Worm (Caenorhabditis elegans) whole organism, L4 larva: ENCODE measurements around the gene dpf-7.

ENCODE experiments used
- F26F4.8 ChIP-seq: fragments of 200-800 bp; sonication (Bioruptor generic); conservative IDR thresholded peaks from 2 replicates; pipeline ENCODE4 v1.3.6; 2022; ENCODE audit warnings: missing genetic modification characterization, missing compliant biosample characterization
- F49E8.2 ChIP-seq: sonication (generic microtip); optimal IDR thresholded peaks from 2 replicates; lab custom pipeline; 2016; ENCODE audit warnings: missing compliant biosample characterization, mild to moderate bottlenecking, missing genetic modification characterization, borderline replicate concordance
- R02D3.7 ChIP-seq: fragments of 150-350 bp; sonication (generic microtip); optimal IDR thresholded peaks from 3 replicates; lab custom pipeline; 2014; ENCODE audit warnings: missing biosample characterization, missing genetic modification characterization
- T20F7.1 ChIP-seq: fragments of 200-800 bp; sonication (Bioruptor generic); optimal IDR thresholded peaks from 2 replicates; lab custom pipeline; 2018; ENCODE audit warnings: mild to moderate bottlenecking, missing genetic modification characterization, missing compliant biosample characterization
- Y48G9A.11 ChIP-seq: fragments of 200-800 bp; sonication (Bioruptor generic); IDR thresholded peaks from 2 replicates; pipeline ENCODE4 v1.3.6; 2022; ENCODE audit warnings: missing genetic modification reagents, missing genetic modification characterization, missing compliant biosample characterization
- Y75B8A.6 ChIP-seq: fragments of 200-800 bp; sonication (Bioruptor generic); IDR thresholded peaks from 2 replicates; pipeline ENCODE4 v1.3.6; 2022; ENCODE audit warnings: missing genetic modification reagents, missing genetic modification characterization, missing compliant biosample characterization
- ZK337.2 ChIP-seq: fragments of 200-800 bp; sonication (Bioruptor generic); IDR thresholded peaks from 2 replicates; pipeline ENCODE4 v1.3.6; 2022; ENCODE audit warnings: missing genetic modification reagents, missing genetic modification characterization, missing compliant biosample characterization
- ZK546.5 ChIP-seq, 2 experiments: sonication (generic microtip); optimal IDR thresholded peaks; 2 replicates each; lab custom pipeline; 2017; ENCODE audit warnings: missing biosample characterization in 2 of 2, missing genetic modification characterization in 2 of 2
- aly-2 ChIP-seq: sonication (generic microtip); optimal IDR thresholded peaks from 2 replicates; lab custom pipeline; 2018; ENCODE audit warnings: missing biosample characterization, missing genetic modification characterization
- attf-4 ChIP-seq: sonication (generic microtip); optimal IDR thresholded peaks from 3 replicates; lab custom pipeline; 2017; ENCODE audit warnings: missing biosample characterization, missing genetic modification characterization
- ceh-32 ChIP-seq: sonication (generic microtip); optimal IDR thresholded peaks from 2 replicates; lab custom pipeline; 2016; ENCODE audit warnings: mild to moderate bottlenecking, missing genetic modification characterization, missing compliant biosample characterization; ENCODE audit not compliant: poor library complexity
- ceh-82 ChIP-seq: sonication (generic microtip); optimal IDR thresholded peaks from 2 replicates; lab custom pipeline; 2017; ENCODE audit warnings: missing biosample characterization, missing genetic modification characterization
- ces-1 ChIP-seq: fragments of 150-350 bp; sonication (generic microtip); optimal IDR thresholded peaks from 4 replicates; lab custom pipeline; 2014; ENCODE audit warnings: missing biosample characterization, missing genetic modification reagents, missing genetic modification characterization
- cey-2 ChIP-seq: sonication (generic microtip); optimal IDR thresholded peaks from 3 replicates; lab custom pipeline; 2017; ENCODE audit warnings: missing genetic modification characterization, mild to moderate bottlenecking, missing compliant biosample characterization, antibody characterized with exemption, borderline replicate concordance; ENCODE audit not compliant: insufficient read depth
- ctbp-1 ChIP-seq: fragments of 200-800 bp; sonication (Bioruptor generic); IDR thresholded peaks from 2 replicates; pipeline ENCODE4 v1.3.6; 2022; ENCODE audit warnings: missing genetic modification reagents, missing genetic modification characterization, missing compliant biosample characterization
- daf-12 ChIP-seq: fragments of 150-350 bp; optimal IDR thresholded peaks from 2 replicates; lab custom pipeline; 2014; ENCODE audit warnings: missing biosample characterization, missing genetic modification reagents, missing genetic modification characterization
- daf-16 ChIP-seq, 3 experiments: sonication (generic microtip); optimal IDR thresholded peaks; 2 replicates each; lab custom pipeline; 2016 to 2017; ENCODE audit warnings: missing genetic modification characterization in 3 of 3, missing genetic modification reagents in 3 of 3, mild to moderate bottlenecking in 2 of 3, missing compliant biosample characterization in 2 of 3, missing biosample characterization in 1 of 3, moderate library complexity in 1 of 3
- daf-8 ChIP-seq: fragments of 200-800 bp; sonication (Bioruptor generic); IDR thresholded peaks from 2 replicates; pipeline ENCODE4 v1.3.6; 2022; ENCODE audit warnings: missing genetic modification characterization, missing compliant biosample characterization
- dmd-9 ChIP-seq: fragments of 200-800 bp; sonication (Bioruptor generic); IDR thresholded peaks from 2 replicates; pipeline ENCODE4 v1.3.6; 2022; ENCODE audit warnings: missing genetic modification reagents, missing genetic modification characterization, missing compliant biosample characterization
- duxl-1 ChIP-seq: sonication (generic microtip); optimal IDR thresholded peaks from 2 replicates; lab custom pipeline; 2016; ENCODE audit warnings: mild to moderate bottlenecking, missing genetic modification characterization, moderate library complexity, missing compliant biosample characterization; ENCODE audit not compliant: poor library complexity
- dve-1 ChIP-seq: sonication (generic microtip); optimal IDR thresholded peaks from 2 replicates; lab custom pipeline; 2017; ENCODE audit warnings: antibody characterized with exemption, mild to moderate bottlenecking, missing genetic modification characterization, missing compliant biosample characterization; ENCODE audit not compliant: insufficient read depth
- fkh-10 ChIP-seq: fragments of 150-350 bp; optimal IDR thresholded peaks from 2 replicates; lab custom pipeline; 2014; ENCODE audit warnings: missing biosample characterization, missing genetic modification reagents, missing genetic modification characterization
- hlh-30 ChIP-seq: sonication (generic microtip); optimal IDR thresholded peaks from 2 replicates; lab custom pipeline; 2017; ENCODE audit warnings: antibody characterized with exemption, mild to moderate bottlenecking, missing genetic modification characterization, missing compliant biosample characterization; ENCODE audit not compliant: insufficient read depth
- hmg-1.1 ChIP-seq: fragments of 200-800 bp; sonication (Bioruptor generic); IDR thresholded peaks from 2 replicates; pipeline ENCODE4 v1.3.6; 2022; ENCODE audit warnings: missing genetic modification reagents, missing genetic modification characterization, missing compliant biosample characterization
- lin-39 ChIP-seq: fragments of 150-350 bp; optimal IDR thresholded peaks from 2 replicates; lab custom pipeline; 2014; ENCODE audit warnings: missing biosample characterization, missing genetic modification reagents, missing genetic modification characterization
- lsy-2 ChIP-seq, 2 experiments: fragments of 150-350 bp in 1 of 2; sonication (generic microtip) in 1 of 2; optimal IDR thresholded peaks; 2 replicates each; lab custom pipeline; 2014 to 2017; ENCODE audit warnings: missing biosample characterization in 2 of 2, missing genetic modification characterization in 2 of 2
- madf-5 ChIP-seq, 2 experiments: fragments of 200-800 bp; sonication (Bioruptor generic); IDR thresholded peaks; 2 replicates each; pipeline ENCODE4 v1.3.6; 2022; ENCODE audit warnings: missing compliant biosample characterization in 2 of 2, missing genetic modification characterization in 2 of 2
- madf-9 ChIP-seq: fragments of 200-800 bp; sonication (Bioruptor generic); conservative IDR thresholded peaks from 2 replicates; pipeline ENCODE4 v1.3.6; 2022; ENCODE audit warnings: missing genetic modification reagents, missing genetic modification characterization, missing compliant biosample characterization
- mdl-1 ChIP-seq, 2 experiments: fragments of 150-350 bp in 1 of 2; sonication (generic microtip) in 1 of 2; optimal IDR thresholded peaks; 2 replicates each; lab custom pipeline; 2014 to 2017; ENCODE audit warnings: missing biosample characterization in 2 of 2, missing genetic modification characterization in 2 of 2
- mes-2 ChIP-seq: sonication (generic microtip); optimal IDR thresholded peaks from 2 replicates; lab custom pipeline; 2016; ENCODE audit warnings: missing genotype, mild to moderate bottlenecking, missing genetic modification characterization, missing compliant biosample characterization; ENCODE audit not compliant: poor library complexity, severe bottlenecking
- nhr-111 ChIP-seq: fragments of 200-800 bp; sonication (Bioruptor generic); optimal IDR thresholded peaks from 2 replicates; lab custom pipeline; 2018; ENCODE audit warnings: mild to moderate bottlenecking, missing genetic modification characterization, missing compliant biosample characterization
- nhr-41 ChIP-seq: fragments of 200-800 bp; sonication (Bioruptor generic); IDR thresholded peaks from 2 replicates; pipeline ENCODE4 v1.3.6; 2022; ENCODE audit warnings: missing genetic modification reagents, missing genetic modification characterization, missing compliant biosample characterization
- nhr-76 ChIP-seq: fragments of 150-350 bp; optimal IDR thresholded peaks from 2 replicates; lab custom pipeline; 2014; ENCODE audit warnings: missing biosample characterization, missing genetic modification characterization
- nhr-77 ChIP-seq: fragments of 150-350 bp; optimal IDR thresholded peaks from 2 replicates; lab custom pipeline; 2014; ENCODE audit warnings: missing biosample characterization, missing genetic modification characterization
- pha-4 ChIP-seq, 2 experiments: fragments of 150-350 bp in 1 of 2; fragments of 200-800 bp in 1 of 2; sonication (Bioruptor generic) in 1 of 2; IDR thresholded peaks in 1 of 2; optimal IDR thresholded peaks in 1 of 2; 2 replicates each; pipeline versions ENCODE4 v1.3.6 to Lab custom; 2014 to 2022; ENCODE audit warnings: missing genetic modification characterization in 2 of 2, missing genetic modification reagents in 2 of 2, missing biosample characterization in 1 of 2, missing compliant biosample characterization in 1 of 2
- saeg-2 ChIP-seq: fragments of 200-800 bp; sonication (Bioruptor generic); IDR thresholded peaks from 2 replicates; pipeline ENCODE4 v1.3.6; 2022; ENCODE audit warnings: missing genetic modification reagents, missing genetic modification characterization, missing compliant biosample characterization
- snpc-1.2 ChIP-seq: fragments of 200-800 bp; sonication (Bioruptor generic); IDR thresholded peaks from 2 replicates; pipeline ENCODE4 v1.3.6; 2022; ENCODE audit warnings: missing genetic modification reagents, missing genetic modification characterization, missing compliant biosample characterization
- spr-1 ChIP-seq: sonication (generic microtip); optimal IDR thresholded peaks from 2 replicates; lab custom pipeline; 2016; ENCODE audit warnings: mild to moderate bottlenecking, missing genetic modification characterization, missing compliant biosample characterization
- tag-97 ChIP-seq: fragments of 200-800 bp; sonication (Bioruptor generic); IDR thresholded peaks from 2 replicates; pipeline ENCODE4 v1.3.6; 2022; ENCODE audit warnings: missing genetic modification characterization, missing compliant biosample characterization
- tra-1 ChIP-seq: fragments of 200-800 bp; sonication (Bioruptor generic); IDR thresholded peaks from 2 replicates; pipeline ENCODE4 v1.3.6; 2022; ENCODE audit warnings: missing genetic modification reagents, missing genetic modification characterization, missing compliant biosample characterization
- unc-130 ChIP-seq: sonication (generic microtip); optimal IDR thresholded peaks from 2 replicates; lab custom pipeline; 2016; ENCODE audit warnings: missing genetic modification reagents, missing genetic modification characterization, missing compliant biosample characterization
- vab-7 ChIP-seq: fragments of 200-800 bp; sonication (Bioruptor generic); IDR thresholded peaks from 2 replicates; pipeline ENCODE4 v1.3.6; 2022; ENCODE audit warnings: missing genetic modification reagents, missing genetic modification characterization, missing compliant biosample characterization
- zfp-3 ChIP-seq: fragments of 200-800 bp; sonication (Bioruptor generic); conservative IDR thresholded peaks from 2 replicates; pipeline ENCODE4 v1.3.6; 2022; ENCODE audit warnings: missing genetic modification reagents, missing genetic modification characterization, missing compliant biosample characterization
- zip-2 ChIP-seq: fragments of 150-350 bp; optimal IDR thresholded peaks from 2 replicates; lab custom pipeline; 2014; ENCODE audit warnings: missing biosample characterization, missing genetic modification characterization
- ztf-11 ChIP-seq: fragments of 150-350 bp; optimal IDR thresholded peaks from 2 replicates; lab custom pipeline; 2014; ENCODE audit warnings: missing biosample characterization, missing genetic modification characterization

dpf-7 gene

ce11 chrIV:4751814-4752213 lies 50.6 kb downstream of the dpf-7 start, which contains the start of gene Y17G9B.4:
TSS of gene Y17G9B.4 (plus strand) at chrIV:4752119.
- TF ChIP-seq fkh-10 (no peak), snpc-1.2 (GFP tag; lab: Robert Waterston, UW) (peak; percentile 56; the same call in 1 of the 2 replicates), unc-130 (GFP tag; lab: Kevin White, UChicago) (peak; percentile 9)
- TF ChIP-seq, all 104 proteins: peak for 2

ce11 chrIV:4749728-4750278 lies 52.6 kb downstream of the dpf-7 start, which contains the start of the genes rpl-20 and Y17G9B.5:
TSS of gene rpl-20 (minus strand) at chrIV:4749778.
TSS of gene Y17G9B.5 (plus strand) at chrIV:4750240.
- TF ChIP-seq lsy-2 (tag; optimal IDR thresholded peaks at IDR 0.05; lab: Kevin White, UChicago) (peak; percentile 100), daf-8 (GFP tag; lab: Robert Waterston, UW) (peak; percentile 95), lin-39 (tag; lab: Kevin White, UChicago) (peak; percentile 91), pha-4 (GFP tag; IDR thresholded peaks at IDR 0.05; lab: Robert Waterston, UW) (peak; percentile 99), pha-4 (tag; optimal IDR thresholded peaks at IDR 0.05; lab: Kevin White, UChicago) (peak; percentile 100), tag-97 (peak; percentile 94; the same call in 1 of the 2 replicates), nhr-76 (tag; lab: Kevin White, UChicago) (peak; percentile 90), ceh-82 (tag; lab: Kevin White, UChicago) (peak; percentile 40), tra-1 (GFP tag; lab: Robert Waterston, UW) (peak; percentile 99), T20F7.1 (GFP tag; lab: Kevin White, UChicago) (peak; percentile 98), saeg-2 (GFP tag; lab: Robert Waterston, UW) (peak; percentile 99), zip-2 (tag; lab: Kevin White, UChicago) (peak; percentile 95), ZK546.5 (tag; optimal IDR thresholded peaks at IDR 0.05; lab: Kevin White, UChicago) (peak; percentile 35 to 91), hlh-30 (tag; lab: Kevin White, UChicago) (peak; percentile 98), Y75B8A.6 (GFP tag; lab: Robert Waterston, UW) (peak; percentile 99), daf-12 (tag; lab: Kevin White, UChicago) (no peak), attf-4 (peak; percentile 80), nhr-77 (peak; percentile 100), duxl-1 (tag; lab: Kevin White, UChicago) (peak; percentile 98), zfp-3 (GFP tag; lab: Robert Waterston, UW) (peak; percentile 99), nhr-111 (peak; percentile 88), Y48G9A.11 (GFP tag; lab: Robert Waterston, UW) (peak; percentile 95), vab-7 (GFP tag; lab: Robert Waterston, UW) (peak; percentile 99), ZK337.2 (peak; percentile 93), madf-9 (peak; percentile 98), ctbp-1 (GFP tag; lab: Robert Waterston, UW) (peak; percentile 99), ces-1 (GFP tag; lab: Kevin White, UChicago) (peak; percentile 96), madf-5 (GFP tag; IDR thresholded peaks at IDR 0.05; lab: Robert Waterston, UW) (peak; percentile 96 to 99), F26F4.8 (no peak), hmg-1.1 (peak; percentile 100), cey-2 (tag; lab: Kevin White, UChicago) (peak; percentile 93), dve-1 (tag; lab: Kevin White, UChicago) (peak; percentile 100), F49E8.2 (peak; percentile 98), dmd-9 (peak; percentile 99), ztf-11 (tag; lab: Kevin White, UChicago) (peak; percentile 38), spr-1 (tag; lab: Kevin White, UChicago) (peak; percentile 99), daf-16 (GFP tag; optimal IDR thresholded peaks at IDR 0.05; lab: Kevin White, UChicago) (peak; percentile 95 to 98), daf-16 (tag; optimal IDR thresholded peaks at IDR 0.05; lab: Kevin White, UChicago) (peak; percentile 97), mes-2 (tag; lab: Kevin White, UChicago) (peak; percentile 99), nhr-41 (GFP tag; lab: Robert Waterston, UW) (peak; percentile 97), R02D3.7 (tag; lab: Kevin White, UChicago) (peak; percentile 100), ceh-32 (tag; lab: Kevin White, UChicago) (peak; percentile 88), mdl-1 (tag; optimal IDR thresholded peaks at IDR 0.05; lab: Kevin White, UChicago) (peak; percentile 22 to 92), aly-2 (tag; lab: Kevin White, UChicago) (peak; percentile 2)
